Worm (Caenorhabditis elegans): ENCODE measurements around the gene pdhk-2.

Gene pdhk-2

DNA sequence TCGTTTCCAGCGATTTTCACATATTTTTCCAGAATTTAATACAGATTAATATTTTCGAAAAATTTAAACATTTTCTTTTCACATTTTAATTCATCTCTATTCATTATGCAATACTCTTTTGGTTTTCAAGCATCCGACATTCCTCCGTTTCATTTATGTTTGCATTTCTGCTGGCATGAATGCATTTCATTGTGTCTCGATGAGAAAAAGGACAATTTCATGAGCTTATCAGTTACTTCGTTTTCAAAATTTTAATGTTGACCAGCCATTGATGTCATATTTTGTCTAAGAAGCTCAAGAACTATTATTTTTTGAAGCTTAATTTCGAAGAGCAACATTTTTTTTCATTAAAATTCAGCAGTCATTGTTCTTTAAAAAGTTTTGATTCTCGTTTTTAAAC, 22.6 kb downstream of the pdhk-2 start:
- TF ChIP-seq nfya-1 (tag; optimal IDR thresholded peaks at IDR 0.05; ENCODE audit: insufficient read depth) = no peak
- peak; percentile 28 for TF ChIP-seq elt-2 (tag; optimal IDR thresholded peaks at IDR 0.05)
- peak; percentile 63 for TF ChIP-seq pqm-1 (tag; optimal IDR thresholded peaks at IDR 0.05)

DNA sequence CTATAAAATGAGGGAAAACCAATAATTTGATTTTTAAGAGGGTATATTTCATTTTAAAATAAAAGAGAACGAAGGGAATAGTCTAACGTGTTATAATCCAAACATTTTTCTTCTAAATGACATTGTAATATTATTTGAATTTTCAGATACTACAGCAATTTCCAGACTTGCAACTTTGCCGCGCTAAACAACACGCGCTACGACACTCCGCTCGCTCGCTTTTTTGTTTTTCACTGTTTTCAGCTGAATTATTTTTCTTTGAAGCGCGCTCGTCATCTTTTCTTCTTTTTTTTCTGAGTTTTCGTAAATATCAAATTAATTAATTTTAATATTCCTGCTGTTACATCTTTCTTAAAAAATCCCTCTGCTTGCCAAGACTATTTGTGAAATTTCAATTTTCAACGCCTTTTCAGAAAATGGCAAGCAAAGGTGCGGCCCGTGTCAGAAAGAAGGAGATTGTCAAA, 23.9 kb downstream of the pdhk-2 start, which contains the start of gene mrpl-11:
Gene mrpl-11, plus strand, starts transcription at position 414 of the 464 bp plus-strand sequence.
- TF ChIP-seq lin-15B (tag; optimal IDR thresholded peaks at IDR 0.05) (peak; percentile 44), hmg-11 (tag; optimal IDR thresholded peaks at IDR 0.05) (peak; percentile 43), eor-1 (tag; optimal IDR thresholded peaks at IDR 0.05) (no peak), nhr-11 (tag; optimal IDR thresholded peaks at IDR 0.05) (no peak), nhr-237 (tag; optimal IDR thresholded peaks at IDR 0.05) (no peak), pha-4 (tag; optimal IDR thresholded peaks at IDR 0.05) (no peak), ceh-28 (tag; optimal IDR thresholded peaks at IDR 0.05) (no peak), ZK546.5 (tag; optimal IDR thresholded peaks at IDR 0.05) (no peak), pqm-1 (tag; optimal IDR thresholded peaks at IDR 0.05) (no peak), R02D3.7 (tag; optimal IDR thresholded peaks at IDR 0.05) (no peak), nhr-23 (tag; optimal IDR thresholded peaks at IDR 0.05) (no peak), nfya-1 (tag; optimal IDR thresholded peaks at IDR 0.05; ENCODE audit: insufficient read depth) (peak; percentile 41), ztf-11 (tag; optimal IDR thresholded peaks at IDR 0.05) (no peak), fkh-10 (GFP tag; optimal IDR thresholded peaks at IDR 0.05) (no peak)

DNA sequence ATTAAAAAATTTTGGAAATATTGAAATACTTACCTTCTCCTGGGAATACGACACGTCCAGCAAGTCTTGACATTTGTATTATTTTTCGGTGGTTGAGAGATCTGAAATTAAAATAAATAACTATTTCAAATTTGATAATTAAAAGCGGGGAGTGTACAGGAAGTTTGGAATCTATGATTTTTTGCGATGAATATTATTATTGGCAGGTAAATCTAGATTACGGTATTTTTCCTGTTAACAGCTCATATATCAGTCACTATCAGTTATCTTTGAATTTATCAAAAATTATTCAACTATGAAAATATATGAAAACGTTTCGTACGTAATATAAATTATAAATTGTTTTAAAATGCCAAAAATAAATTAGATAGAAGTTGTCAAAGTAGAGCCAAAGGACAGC, 25.1 kb downstream of the pdhk-2 start, which contains the start of gene B0303.14:
Gene B0303.14, minus strand, starts transcription at position 101 of the 400 bp plus-strand sequence.
- no peak for TF ChIP-seq nhr-77 (tag; optimal IDR thresholded peaks at IDR 0.05)
- no peak for TF ChIP-seq sea-2 (GFP tag; optimal IDR thresholded peaks at IDR 0.05)
- no peak for TF ChIP-seq nfya-1 (tag; optimal IDR thresholded peaks at IDR 0.05; ENCODE audit: insufficient read depth)
- TF ChIP-seq tbx-2 (tag; optimal IDR thresholded peaks at IDR 0.05) = no peak
- TF ChIP-seq nhr-25 (tag; optimal IDR thresholded peaks at IDR 0.05) = no peak
- no peak for TF ChIP-seq egl-5 (tag; optimal IDR thresholded peaks at IDR 0.05)
- no peak for TF ChIP-seq unc-62 (GFP tag; optimal IDR thresholded peaks at IDR 0.05)
- no peak for TF ChIP-seq ceh-9 (tag; optimal IDR thresholded peaks at IDR 0.05)
- no peak for TF ChIP-seq jun-1 (tag; optimal IDR thresholded peaks at IDR 0.05)
- no peak for TF ChIP-seq nhr-11 (tag; optimal IDR thresholded peaks at IDR 0.05)

DNA sequence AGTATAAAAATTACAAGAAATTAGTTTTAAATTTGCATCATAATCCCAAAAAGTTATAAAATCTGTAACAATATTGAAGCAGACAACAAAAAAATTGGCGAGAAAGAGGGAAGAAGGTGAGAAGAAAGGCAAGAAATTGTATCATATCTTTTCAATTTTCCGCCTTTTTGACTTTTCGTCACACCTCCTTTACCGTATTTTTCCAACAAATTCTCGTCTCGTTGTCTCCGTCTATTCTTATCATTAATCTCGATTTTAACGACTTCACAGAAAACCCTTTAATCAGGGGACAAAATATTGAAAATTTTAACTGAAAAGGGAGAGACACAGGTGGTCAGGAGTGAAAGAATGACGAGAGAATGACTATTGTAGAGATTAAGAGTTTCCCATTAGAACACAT, 28.2 kb downstream of the pdhk-2 start:
- no peak for TF ChIP-seq elt-3 (tag; optimal IDR thresholded peaks at IDR 0.05)
- TF ChIP-seq fos-1 (tag; optimal IDR thresholded peaks at IDR 0.05) = no peak
- no peak for TF ChIP-seq lin-15B (tag; optimal IDR thresholded peaks at IDR 0.05)
- TF ChIP-seq nhr-237 (tag; optimal IDR thresholded peaks at IDR 0.05) = no peak
- TF ChIP-seq skn-1 (tag; optimal IDR thresholded peaks at IDR 0.05) = no peak

DNA sequence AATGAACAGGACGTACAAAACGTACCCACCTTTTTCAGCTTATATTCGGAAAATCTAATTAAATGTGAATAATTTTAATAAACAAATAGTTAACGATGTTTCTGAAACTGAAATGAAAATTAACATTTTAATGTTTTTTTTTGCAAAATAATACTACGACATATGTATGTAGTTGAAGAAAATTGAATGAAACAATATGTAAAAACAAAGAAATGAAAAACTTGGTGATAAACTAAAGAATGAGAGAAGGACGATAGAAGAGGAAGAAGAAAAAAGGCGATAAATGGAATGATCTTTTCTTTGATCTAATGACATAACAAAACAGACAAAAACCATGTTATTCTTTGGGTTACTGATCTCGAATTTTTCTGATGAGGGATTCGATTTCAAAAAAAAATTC, 30.9 kb downstream of the pdhk-2 start, which contains the start of gene B0303.11:
Gene B0303.11, minus strand, starts transcription at position 101 of the 400 bp plus-strand sequence.
- TF ChIP-seq nhr-28 (tag; optimal IDR thresholded peaks at IDR 0.05) (no peak), lin-39 (tag; optimal IDR thresholded peaks at IDR 0.05) (no peak), tbx-2 (tag; optimal IDR thresholded peaks at IDR 0.05) (no peak)

DNA sequence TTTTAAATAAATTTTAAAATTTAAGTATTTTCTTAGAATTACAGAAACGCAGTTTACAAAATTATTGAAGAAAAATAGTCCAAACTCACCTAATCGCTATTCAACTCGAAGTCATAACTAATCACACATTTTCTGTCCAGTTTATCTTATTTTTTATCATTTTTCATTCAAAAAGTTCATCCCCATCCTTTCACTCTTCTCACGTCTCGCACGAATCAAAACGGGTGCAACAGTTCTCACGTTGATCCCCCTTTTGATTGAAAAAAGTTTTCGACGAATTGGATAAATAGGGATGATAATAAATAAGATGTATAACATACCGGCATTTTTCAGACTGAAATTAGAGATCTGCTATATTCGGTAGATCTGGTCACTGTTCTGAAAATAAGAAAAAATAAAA, 31.5 kb downstream of the pdhk-2 start:
- no peak for TF ChIP-seq ceh-28 (tag; optimal IDR thresholded peaks at IDR 0.05)
- peak; percentile 15 for TF ChIP-seq nhr-43 (tag; optimal IDR thresholded peaks at IDR 0.05; ENCODE audit: poor library complexity, severe bottlenecking)
- no peak for TF ChIP-seq lin-39 (tag; optimal IDR thresholded peaks at IDR 0.05)
- TF ChIP-seq nhr-237 (tag; optimal IDR thresholded peaks at IDR 0.05) = no peak

DNA sequence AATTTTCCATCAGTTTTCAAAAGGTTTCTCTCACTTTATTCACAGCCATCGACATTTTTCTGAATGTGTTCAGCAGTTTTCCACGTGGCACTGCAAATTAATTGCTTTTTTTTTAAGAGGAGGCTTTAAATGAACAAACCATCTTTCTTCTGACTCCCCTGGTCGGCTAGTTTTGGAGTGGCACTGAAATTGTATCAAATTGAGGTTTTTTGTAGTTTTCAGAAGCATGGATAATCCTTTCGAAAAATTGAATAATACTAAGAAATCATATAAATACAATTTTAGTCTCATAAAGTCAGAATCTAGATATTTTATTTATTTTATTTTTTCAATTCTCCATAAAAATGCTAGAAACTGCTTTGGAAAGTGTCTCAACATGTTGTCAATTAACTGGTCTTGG, 36.4 kb downstream of the pdhk-2 start, which contains the start of gene B0303.16:
Gene B0303.16, plus strand, starts transcription at position 301 of the 400 bp plus-strand sequence.
- TF ChIP-seq ztf-11 (tag; optimal IDR thresholded peaks at IDR 0.05) (no peak), nhr-237 (tag; optimal IDR thresholded peaks at IDR 0.05) (no peak), sea-2 (GFP tag; optimal IDR thresholded peaks at IDR 0.05) (no peak), elt-3 (tag; optimal IDR thresholded peaks at IDR 0.05) (no peak), fos-1 (tag; optimal IDR thresholded peaks at IDR 0.05) (no peak), daf-12 (tag; optimal IDR thresholded peaks at IDR 0.05) (no peak), tbx-2 (tag; optimal IDR thresholded peaks at IDR 0.05) (no peak), R02D3.7 (tag; optimal IDR thresholded peaks at IDR 0.05) (no peak), lin-39 (tag; optimal IDR thresholded peaks at IDR 0.05) (no peak), elt-2 (tag; optimal IDR thresholded peaks at IDR 0.05) (no peak), fkh-10 (GFP tag; optimal IDR thresholded peaks at IDR 0.05) (no peak), ceh-16 (tag; optimal IDR thresholded peaks at IDR 0.05) (no peak), unc-62 (GFP tag; optimal IDR thresholded peaks at IDR 0.05) (no peak), eor-1 (tag; optimal IDR thresholded peaks at IDR 0.05) (no peak), nhr-76 (tag; optimal IDR thresholded peaks at IDR 0.05) (no peak), aly-2 (tag; optimal IDR thresholded peaks at IDR 0.05) (no peak), nhr-28 (tag; optimal IDR thresholded peaks at IDR 0.05) (no peak)

Data from whole organism, L3 larva.